Fruit fly (Drosophila melanogaster): Measurements from ENCODE around the gene CG17328.
A peak's percentile ranks its signal among the peaks of the same experiment; 100 is the strongest.

Gene CG17328

DNA sequence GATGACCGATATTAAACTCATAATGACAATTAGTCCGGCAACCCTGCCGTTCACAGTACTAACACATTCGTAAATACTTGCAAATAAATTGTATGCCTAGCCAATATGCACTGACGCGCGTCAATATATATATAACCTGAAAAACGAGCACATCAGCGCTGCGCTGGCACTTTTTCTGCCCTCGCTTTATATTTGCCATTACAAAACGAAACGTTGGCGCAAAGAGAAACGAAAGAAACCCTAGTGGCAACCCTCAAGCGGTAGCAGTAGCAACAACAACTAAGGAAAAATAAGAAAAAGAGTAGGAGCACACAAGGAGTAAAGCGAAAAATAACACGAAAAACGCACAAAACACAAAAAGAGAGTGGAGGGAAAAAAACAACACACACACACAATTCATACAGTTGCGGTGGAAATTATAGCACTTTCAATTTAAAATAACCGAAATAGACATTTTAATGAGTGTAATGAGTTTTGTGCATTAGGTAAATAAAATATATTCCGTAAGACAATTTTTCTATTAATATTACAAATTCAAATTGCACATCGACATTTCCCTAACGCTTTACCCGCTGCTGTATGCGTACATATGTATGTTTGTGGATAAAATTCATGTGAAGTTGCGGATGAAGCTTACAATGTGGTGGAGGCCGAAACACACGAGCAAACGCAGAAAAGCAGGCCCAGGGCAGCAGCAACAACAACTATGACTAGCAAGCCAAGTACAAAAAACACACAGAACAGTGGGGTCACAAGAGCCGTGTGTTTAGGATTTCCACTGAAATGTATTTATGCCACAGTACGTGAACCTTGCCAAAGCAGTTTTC lies 51.2 kb downstream of the CG17328 start:
- TF ChIP-seq insv (optimal IDR thresholded peaks at IDR 0.05) (no peak), Sin3A (optimal IDR thresholded peaks at IDR 0.05) (no peak), psq (optimal IDR thresholded peaks at IDR 0.05) (peak; percentile 99)

All from Kc167 (cell line).